Fruit fly (Drosophila melanogaster): ENCODE measurements around the gene CG46339.

The CG46339 gene

dm6 chr3R:26881121-26881895 is 34.3 kb upstream of the CG46339 start, which contains the start of the genes ro and T48:
Gene ro (minus strand): TSS chr3R:26881171.
Gene T48 (plus strand): TSS chr3R:26881734.
- peak; percentile 98 for TF ChIP-seq CG3065 (GFP tag; optimal IDR thresholded peaks at IDR 0.05)
- peak; percentile 42 for TF ChIP-seq Abd-B (GFP tag; optimal IDR thresholded peaks at IDR 0.05)
- TF ChIP-seq CG7745 (tag; optimal IDR thresholded peaks at IDR 0.05) = peak; percentile 85
- TF ChIP-seq CG7357 (GFP tag; IDR thresholded peaks at IDR 0.05) = no peak
- peak; percentile 13; the same call in 1 of the 2 replicates for TF ChIP-seq CG32772 (GFP tag; IDR thresholded peaks at IDR 0.05)
- TF ChIP-seq CG9215 (GFP tag; IDR thresholded peaks at IDR 0.05) = peak; percentile 44; the same call in 1 of the 2 replicates
- TF ChIP-seq Tbp (GFP tag; optimal IDR thresholded peaks at IDR 0.05) = no peak
- TF ChIP-seq CG15514 (GFP tag; optimal IDR thresholded peaks at IDR 0.05) = peak; percentile 88
- TF ChIP-seq Lim3 (GFP tag; IDR thresholded peaks at IDR 0.05) = no peak
- TF ChIP-seq CG1233 (GFP tag; optimal IDR thresholded peaks at IDR 0.05) = no peak
- no peak for TF ChIP-seq CG14965 (GFP tag; optimal IDR thresholded peaks at IDR 0.05; ENCODE audit: borderline replicate concordance)
- TF ChIP-seq CG11398 (GFP tag; optimal IDR thresholded peaks at IDR 0.05) = no peak
- TF ChIP-seq chinmo (GFP tag; IDR thresholded peaks at IDR 0.05; ENCODE audit: partially characterized antibody) = peak; percentile 91; the same call in 3 of the 4 replicates
- TF ChIP-seq CG32767 (GFP tag; IDR thresholded peaks at IDR 0.05) = no peak
- no peak for TF ChIP-seq wdn (GFP tag; IDR thresholded peaks at IDR 0.05)
- TF ChIP-seq Fer3 (tag; optimal IDR thresholded peaks at IDR 0.05) = peak; percentile 11
- TF ChIP-seq CG8944 (GFP tag; optimal IDR thresholded peaks at IDR 0.05) = peak; percentile 38
- TF ChIP-seq Dfd (GFP tag; optimal IDR thresholded peaks at IDR 0.05) = peak in 1 of 2 experiments; percentile 76
- no peak for TF ChIP-seq al (GFP tag; IDR thresholded peaks at IDR 0.05)
- TF ChIP-seq gem (tag; optimal IDR thresholded peaks at IDR 0.05) = peak; percentile 44
- peak; percentile 36 for TF ChIP-seq Bteb2 (GFP tag; optimal IDR thresholded peaks at IDR 0.05)
- TF ChIP-seq sima (GFP tag; optimal IDR thresholded peaks at IDR 0.05) = no peak
- TF ChIP-seq ac (GFP tag; optimal IDR thresholded peaks at IDR 0.05) = no peak
- peak; percentile 50 for TF ChIP-seq maf-S (GFP tag; optimal IDR thresholded peaks at IDR 0.05)
- TF ChIP-seq CG6272 (GFP tag; IDR thresholded peaks at IDR 0.05) = peak; percentile 22; the same call in 1 of the 2 replicates
- peak; percentile 42; the same call in 1 of the 2 replicates for TF ChIP-seq CG11085 (GFP tag; IDR thresholded peaks at IDR 0.05)
- TF ChIP-seq Lhr (GFP tag; optimal IDR thresholded peaks at IDR 0.05) = peak; percentile 99
- TF ChIP-seq Rx (GFP tag; IDR thresholded peaks at IDR 0.05) = no peak
- TF ChIP-seq jumu (GFP tag; optimal IDR thresholded peaks at IDR 0.05) = peak; percentile 65
- peak; percentile 35 for TF ChIP-seq pum (GFP tag; optimal IDR thresholded peaks at IDR 0.05)
- TF ChIP-seq CG9609 (GFP tag; optimal IDR thresholded peaks at IDR 0.05) = peak; percentile 37
- TF ChIP-seq B-H2 (GFP tag; optimal IDR thresholded peaks at IDR 0.05) = peak; percentile 52
- TF ChIP-seq Sry-β (GFP tag; optimal IDR thresholded peaks at IDR 0.05) = peak; percentile 4
- TF ChIP-seq NfI (GFP tag; optimal IDR thresholded peaks at IDR 0.05) = peak; percentile 56
- TF ChIP-seq CG13123 (GFP tag; optimal IDR thresholded peaks at IDR 0.05) = peak; percentile 7
- TF ChIP-seq CG17829 (tag; optimal IDR thresholded peaks at IDR 0.05) = peak; percentile 68
- TF ChIP-seq Jarid2 (GFP tag; optimal IDR thresholded peaks at IDR 0.05) = peak; percentile 90
- TF ChIP-seq CG13287 (GFP tag; IDR thresholded peaks at IDR 0.05; ENCODE audit: partially characterized antibody) = peak; percentile 76
- TF ChIP-seq CG34224 (GFP tag; IDR thresholded peaks at IDR 0.05; ENCODE audit: partially characterized antibody) = 0 out of 3 replicates have a peak, but pooled peaks have one; percentile 24
- TF ChIP-seq bbx (GFP tag; IDR thresholded peaks at IDR 0.05; ENCODE audit: partially characterized antibody) = peak; percentile 78
- TF ChIP-seq CG7372 (GFP tag; IDR thresholded peaks at IDR 0.05) = no peak
- peak; percentile 69 for TF ChIP-seq grn (GFP tag; optimal IDR thresholded peaks at IDR 0.05)
- TF ChIP-seq Ets65A (GFP tag) = peak; percentile 93
- peak; percentile 66; the same call in 2 of the 3 replicates for TF ChIP-seq Dbx (GFP tag; IDR thresholded peaks at IDR 0.05)
- peak; percentile 21 for TF ChIP-seq CG4820 (GFP tag; optimal IDR thresholded peaks at IDR 0.05)
- TF ChIP-seq eve (GFP tag; optimal IDR thresholded peaks at IDR 0.05) = no peak
- no peak for TF ChIP-seq CG14050 (GFP tag; IDR thresholded peaks at IDR 0.05)
- no peak for TF ChIP-seq CG12299 (tag; optimal IDR thresholded peaks at IDR 0.05)
- TF ChIP-seq vfl (GFP tag; optimal IDR thresholded peaks at IDR 0.05) = peak; percentile 9
